Worm (Caenorhabditis elegans): ENCODE data around the gene ahsa-1.

ce11 chrV:15058423-15058822 lies 26.8 kb downstream of the ahsa-1 start:
- no peak for TF ChIP-seq klf-2 (GFP tag; conservative IDR thresholded peaks at IDR 0.05)
- no peak for TF ChIP-seq ref-1 (GFP tag; conservative IDR thresholded peaks at IDR 0.05)
- no peak for TF ChIP-seq med-1 (GFP tag; optimal IDR thresholded peaks at IDR 0.05; ENCODE audit: insufficient read depth)
- no peak for TF ChIP-seq tab-1 (GFP tag; IDR thresholded peaks at IDR 0.05)
- TF ChIP-seq flt-1 (GFP tag; IDR thresholded peaks at IDR 0.05), result no peak
- TF ChIP-seq T22C8.4 (GFP tag; IDR thresholded peaks at IDR 0.05), result no peak
- TF ChIP-seq ztf-23 (GFP tag; IDR thresholded peaks at IDR 0.05), result no peak
- TF ChIP-seq cog-1 (tag; optimal IDR thresholded peaks at IDR 0.05), result no peak
